Worm (Caenorhabditis elegans) whole organism, early embryonic: ENCODE results near the gene T02G5.14.

ENCODE experiments used
- B0310.2 ChIP-seq: sonication (generic microtip); optimal IDR thresholded peaks from 2 replicates; lab custom pipeline; 2016; ENCODE audit warnings: mild to moderate bottlenecking, missing genetic modification characterization, missing compliant biosample characterization
- F13C5.2 ChIP-seq: sonication (generic microtip); optimal IDR thresholded peaks from 2 replicates; lab custom pipeline; 2017; ENCODE audit warnings: mild to moderate bottlenecking, missing genetic modification characterization, inconsistent platforms, missing compliant biosample characterization
- aly-1 ChIP-seq: sonication (generic microtip); optimal IDR thresholded peaks from 2 replicates; lab custom pipeline; 2016; ENCODE audit warnings: missing genetic modification characterization, missing compliant biosample characterization
- ama-1 ChIP-seq: fragments of 150-350 bp; optimal IDR thresholded peaks from 2 replicates; lab custom pipeline; 2014
- ceh-13 ChIP-seq: fragments of 200-800 bp; sonication (Bioruptor generic); optimal IDR thresholded peaks from 2 replicates; lab custom pipeline; 2018; ENCODE audit warnings: mild to moderate bottlenecking, missing genetic modification characterization, missing compliant biosample characterization
- ceh-36 ChIP-seq: sonication (generic microtip); optimal IDR thresholded peaks from 2 replicates; lab custom pipeline; 2016; ENCODE audit warnings: missing genetic modification characterization, inconsistent platforms, missing compliant biosample characterization
- ets-7 ChIP-seq: sonication (generic microtip); optimal IDR thresholded peaks from 2 replicates; lab custom pipeline; 2016; ENCODE audit warnings: missing genotype, missing genetic modification characterization, missing compliant biosample characterization
- flt-1 ChIP-seq: fragments of 200-800 bp; sonication (Bioruptor generic); IDR thresholded peaks from 2 replicates; pipeline ENCODE4 v1.3.6; 2022; ENCODE audit warnings: missing genetic modification characterization, missing compliant biosample characterization
- hmbx-1 ChIP-seq: sonication (generic microtip); optimal IDR thresholded peaks from 2 replicates; lab custom pipeline; 2016; ENCODE audit warnings: mild to moderate bottlenecking, missing genetic modification characterization, missing compliant biosample characterization
- hmg-4 ChIP-seq: fragments of 200-800 bp; sonication (Bioruptor generic); optimal IDR thresholded peaks from 2 replicates; lab custom pipeline; 2018; ENCODE audit warnings: mild to moderate bottlenecking, missing genetic modification characterization, missing compliant biosample characterization
- hnd-1 ChIP-seq: sonication (generic microtip); optimal IDR thresholded peaks from 2 replicates; lab custom pipeline; 2016; ENCODE audit warnings: missing genetic modification characterization, missing compliant biosample characterization
- pes-1 ChIP-seq: fragments of 200-800 bp; sonication (Bioruptor generic); IDR thresholded peaks from 2 replicates; pipeline ENCODE4 v1.3.6; 2022; ENCODE audit warnings: missing genetic modification reagents, missing genetic modification characterization, missing compliant biosample characterization
- scrt-1 ChIP-seq: fragments of 200-800 bp; sonication (Bioruptor generic); IDR thresholded peaks from 2 replicates; pipeline ENCODE4 v1.3.6; 2022; ENCODE audit warnings: missing genetic modification characterization, missing compliant biosample characterization
- sea-1 ChIP-seq: fragments of 200-800 bp; sonication (Bioruptor generic); conservative IDR thresholded peaks from 2 replicates; pipeline ENCODE4 v1.3.6; 2022; ENCODE audit warnings: missing genetic modification characterization, missing compliant biosample characterization
- tbx-11 ChIP-seq: fragments of 200-800 bp; sonication (Bioruptor generic); IDR thresholded peaks from 2 replicates; pipeline ENCODE4 v1.3.6; 2022; ENCODE audit warnings: missing genetic modification characterization, missing compliant biosample characterization
- tbx-37 ChIP-seq: fragments of 200-800 bp; sonication (Bioruptor generic); conservative IDR thresholded peaks from 2 replicates; pipeline ENCODE4 v1.3.6; 2022; ENCODE audit warnings: missing genetic modification reagents, missing genetic modification characterization, missing compliant biosample characterization
- tra-4 ChIP-seq: sonication (generic microtip); optimal IDR thresholded peaks from 2 replicates; lab custom pipeline; 2017; ENCODE audit warnings: missing genetic modification characterization, missing compliant biosample characterization

Gene T02G5.14

ce11 chrII:7053649-7054048 lies 30.5 kb upstream of the T02G5.14 start, which contains the start of gene ZK1127.4:
Gene ZK1127.4 (plus strand): TSS chrII:7053949.
- TF ChIP-seq hmbx-1 (tag; lab: Kevin White, UChicago) (no peak), flt-1 (GFP tag; lab: Robert Waterston, UW) (no peak), F13C5.2 (tag; lab: Kevin White, UChicago) (no peak), sea-1 (GFP tag; lab: Robert Waterston, UW) (no peak), ceh-13 (GFP tag; lab: Kevin White, UChicago) (no peak), hmg-4 (GFP tag; lab: Kevin White, UChicago) (no peak), ets-7 (tag; lab: Kevin White, UChicago) (no peak), tbx-11 (no peak), pes-1 (GFP tag; lab: Robert Waterston, UW) (no peak), hnd-1 (no peak), ama-1 (lab: Kevin White, UChicago) (no peak), aly-1 (tag; lab: Kevin White, UChicago) (no peak), scrt-1 (GFP tag; lab: Robert Waterston, UW) (no peak), ceh-36 (tag; lab: Kevin White, UChicago) (no peak)

DNA sequence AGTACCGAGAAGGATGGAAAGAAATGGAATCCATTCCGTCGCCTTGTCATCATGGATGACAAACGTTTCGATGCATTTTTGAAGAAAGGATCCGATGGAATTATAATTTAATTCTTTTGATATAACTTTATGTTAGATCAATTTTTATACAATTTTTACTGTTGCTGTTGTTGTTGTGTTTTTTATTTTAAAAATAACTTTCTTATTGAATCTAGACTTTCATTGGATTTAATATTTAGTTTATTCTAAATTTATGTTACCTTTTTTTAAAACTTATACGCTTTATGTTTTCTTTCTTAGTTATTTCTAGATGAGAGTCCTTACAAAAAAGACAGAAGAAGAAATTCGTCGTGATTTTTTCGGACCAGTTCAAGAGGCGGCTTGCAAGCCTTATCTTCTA lies 29.1 kb upstream of the T02G5.14 start, which contains the start of gene ZK1127.3:
Gene ZK1127.3, plus strand, starts transcription at position 301 of the 400 bp plus-strand sequence.
- no peak for TF ChIP-seq hnd-1
- TF ChIP-seq tbx-11 = no peak
- TF ChIP-seq hmbx-1 (tag; lab: Kevin White, UChicago) = no peak
- no peak for TF ChIP-seq flt-1 (GFP tag; lab: Robert Waterston, UW)
- TF ChIP-seq pes-1 (GFP tag; lab: Robert Waterston, UW) = no peak
- TF ChIP-seq ceh-36 (tag; lab: Kevin White, UChicago) = no peak
- TF ChIP-seq F13C5.2 (tag; lab: Kevin White, UChicago) = no peak
- TF ChIP-seq sea-1 (GFP tag; lab: Robert Waterston, UW) = no peak
- TF ChIP-seq B0310.2 (tag; lab: Kevin White, UChicago) = no peak
- TF ChIP-seq hmg-4 (GFP tag; lab: Kevin White, UChicago) = no peak
- TF ChIP-seq tbx-37 = no peak
- no peak for TF ChIP-seq ceh-13 (GFP tag; lab: Kevin White, UChicago)
- TF ChIP-seq scrt-1 (GFP tag; lab: Robert Waterston, UW) = no peak
- no peak for TF ChIP-seq ets-7 (tag; lab: Kevin White, UChicago)
- TF ChIP-seq ama-1 (lab: Kevin White, UChicago) = no peak

- no peak for TF ChIP-seq flt-1 (GFP tag; lab: Robert Waterston, UW)
- no peak for TF ChIP-seq sea-1 (GFP tag; lab: Robert Waterston, UW)
- no peak for TF ChIP-seq hnd-1
- no peak for TF ChIP-seq tra-4 (tag; lab: Kevin White, UChicago)
- TF ChIP-seq hmbx-1 (tag; lab: Kevin White, UChicago) = no peak
- no peak for TF ChIP-seq tbx-11
- no peak for TF ChIP-seq ets-7 (tag; lab: Kevin White, UChicago)
- TF ChIP-seq B0310.2 (tag; lab: Kevin White, UChicago) = no peak
- no peak for TF ChIP-seq ceh-36 (tag; lab: Kevin White, UChicago)
- no peak for TF ChIP-seq scrt-1 (GFP tag; lab: Robert Waterston, UW)
- TF ChIP-seq ama-1 (lab: Kevin White, UChicago) = no peak
- TF ChIP-seq pes-1 (GFP tag; lab: Robert Waterston, UW) = no peak
- TF ChIP-seq aly-1 (tag; lab: Kevin White, UChicago) = no peak
- no peak for TF ChIP-seq tbx-37
Observed at ce11 chrII:7056328-7056727, 27.8 kb upstream of the T02G5.14 start.

DNA sequence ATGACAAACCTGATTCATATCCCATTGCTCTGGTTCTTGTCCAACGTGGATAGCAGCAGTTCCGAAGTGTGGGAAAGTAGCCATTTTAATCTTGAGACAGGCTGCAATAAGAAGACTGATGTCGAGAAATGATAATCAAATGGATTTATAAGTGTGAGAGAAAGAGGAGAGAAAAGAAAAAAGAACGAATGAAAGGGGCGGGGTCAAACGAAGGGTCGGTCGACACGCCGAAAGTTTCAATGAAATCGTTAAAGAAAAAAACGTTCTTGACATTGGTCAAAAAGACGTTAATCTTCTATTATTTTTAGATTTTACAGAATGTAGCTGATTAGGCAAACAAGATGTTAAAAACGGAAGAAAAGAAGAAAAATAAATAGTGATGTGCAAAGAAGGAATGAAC lies 26.3 kb upstream of the T02G5.14 start, which contains the start of gene cth-2:
Gene cth-2, minus strand, starts transcription at position 101 of the 400 bp plus-strand sequence.
- no peak for TF ChIP-seq pes-1 (GFP tag; lab: Robert Waterston, UW)
- no peak for TF ChIP-seq tbx-11
- no peak for TF ChIP-seq sea-1 (GFP tag; lab: Robert Waterston, UW)
- TF ChIP-seq scrt-1 (GFP tag; lab: Robert Waterston, UW) = no peak
- TF ChIP-seq B0310.2 (tag; lab: Kevin White, UChicago) = no peak
- TF ChIP-seq ceh-36 (tag; lab: Kevin White, UChicago) = no peak
- TF ChIP-seq hnd-1 = no peak
- TF ChIP-seq ceh-13 (GFP tag; lab: Kevin White, UChicago) = no peak
- TF ChIP-seq ets-7 (tag; lab: Kevin White, UChicago) = no peak

- TF ChIP-seq F13C5.2 (tag; lab: Kevin White, UChicago) (no peak), hmbx-1 (tag; lab: Kevin White, UChicago) (no peak), ceh-36 (tag; lab: Kevin White, UChicago) (no peak), hmg-4 (GFP tag; lab: Kevin White, UChicago) (no peak), ceh-13 (GFP tag; lab: Kevin White, UChicago) (no peak)
Observed at ce11 chrII:7059274-7059757, 24.8 kb upstream of the T02G5.14 start.

ce11 chrII:7060202-7060601 lies 23.9 kb upstream of the T02G5.14 start:
- TF ChIP-seq ceh-13 (GFP tag; lab: Kevin White, UChicago) = no peak
- no peak for TF ChIP-seq hmg-4 (GFP tag; lab: Kevin White, UChicago)
- TF ChIP-seq ceh-36 (tag; lab: Kevin White, UChicago) = no peak
- no peak for TF ChIP-seq B0310.2 (tag; lab: Kevin White, UChicago)
- TF ChIP-seq pes-1 (GFP tag; lab: Robert Waterston, UW) = no peak
- TF ChIP-seq sea-1 (GFP tag; lab: Robert Waterston, UW) = no peak
- no peak for TF ChIP-seq hmbx-1 (tag; lab: Kevin White, UChicago)
- TF ChIP-seq hnd-1 = no peak
- TF ChIP-seq tbx-37 = no peak
- TF ChIP-seq tbx-11 = no peak
- TF ChIP-seq ets-7 (tag; lab: Kevin White, UChicago) = no peak
- no peak for TF ChIP-seq scrt-1 (GFP tag; lab: Robert Waterston, UW)
- no peak for TF ChIP-seq aly-1 (tag; lab: Kevin White, UChicago)
- no peak for TF ChIP-seq F13C5.2 (tag; lab: Kevin White, UChicago)
- no peak for TF ChIP-seq ama-1 (lab: Kevin White, UChicago)
- TF ChIP-seq tra-4 (tag; lab: Kevin White, UChicago) = no peak
- TF ChIP-seq flt-1 (GFP tag; lab: Robert Waterston, UW) = no peak

DNA sequence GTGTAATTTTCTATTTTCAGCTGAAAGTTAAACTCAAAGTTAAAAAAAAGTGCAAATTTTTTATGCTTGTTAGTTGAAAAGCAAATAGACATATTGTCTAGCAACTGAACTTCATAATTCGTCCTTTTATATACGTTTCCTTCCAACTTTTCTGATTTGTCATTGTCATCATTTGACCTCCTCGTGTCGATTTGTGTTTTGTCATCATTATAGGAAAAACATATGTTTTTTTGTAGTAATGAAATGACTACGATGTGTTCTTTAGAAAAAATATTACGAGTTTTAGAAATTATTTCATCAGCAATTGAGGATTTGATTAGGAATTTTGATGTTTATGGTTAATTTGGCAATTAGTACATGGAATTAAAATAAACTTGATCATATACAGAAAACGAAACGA lies 23.3 kb upstream of the T02G5.14 start:
- no peak for TF ChIP-seq scrt-1 (GFP tag; lab: Robert Waterston, UW)
- no peak for TF ChIP-seq hmg-4 (GFP tag; lab: Kevin White, UChicago)
- TF ChIP-seq ceh-36 (tag; lab: Kevin White, UChicago) = no peak
- TF ChIP-seq tra-4 (tag; lab: Kevin White, UChicago) = no peak
- TF ChIP-seq ets-7 (tag; lab: Kevin White, UChicago) = no peak
- no peak for TF ChIP-seq ama-1 (lab: Kevin White, UChicago)
- no peak for TF ChIP-seq F13C5.2 (tag; lab: Kevin White, UChicago)
- no peak for TF ChIP-seq flt-1 (GFP tag; lab: Robert Waterston, UW)
- no peak for TF ChIP-seq aly-1 (tag; lab: Kevin White, UChicago)
- TF ChIP-seq hnd-1 = no peak
- no peak for TF ChIP-seq sea-1 (GFP tag; lab: Robert Waterston, UW)
- no peak for TF ChIP-seq ceh-13 (GFP tag; lab: Kevin White, UChicago)
- no peak for TF ChIP-seq hmbx-1 (tag; lab: Kevin White, UChicago)
- no peak for TF ChIP-seq B0310.2 (tag; lab: Kevin White, UChicago)
- TF ChIP-seq tbx-37 = no peak
- TF ChIP-seq pes-1 (GFP tag; lab: Robert Waterston, UW) = no peak
- TF ChIP-seq tbx-11 = no peak
